Worm (Caenorhabditis elegans): ENCODE measurements around the gene sre-7.

- TF ChIP-seq hnd-1 (tag; optimal IDR thresholded peaks at IDR 0.05) (no peak), tra-4 (tag; optimal IDR thresholded peaks at IDR 0.05) (no peak)
These were observed 26.7 kb downstream of the sre-7 start, which contains the start of gene F40G12.5 for ce11 chrV:14270729-14271128.

Measured in whole organism, early embryonic.